Worm (Caenorhabditis elegans): Measurements from ENCODE around the gene F13B12.6.

- TF ChIP-seq lin-13 (GFP tag; optimal IDR thresholded peaks at IDR 0.05) (no peak), ztf-1 (GFP tag; conservative IDR thresholded peaks at IDR 0.05) (no peak), ztf-11 (tag; optimal IDR thresholded peaks at IDR 0.05) (no peak), nhr-23 (tag; optimal IDR thresholded peaks at IDR 0.05) (no peak), nhr-10 (tag; optimal IDR thresholded peaks at IDR 0.05) (no peak), nhr-237 (tag; optimal IDR thresholded peaks at IDR 0.05) (no peak), mdl-1 (tag; optimal IDR thresholded peaks at IDR 0.05) (no peak), lin-39 (tag; optimal IDR thresholded peaks at IDR 0.05) (no peak), elt-1 (tag; optimal IDR thresholded peaks at IDR 0.05) (no peak), nhr-25 (tag; optimal IDR thresholded peaks at IDR 0.05) (no peak)
These were observed 22.8 kb downstream of the F13B12.6 start, which contains the start of gene R10H10.4 for ce11 chrIV:10394858-10395257.

Data from whole organism, L2 larva.